Fruit fly (Drosophila melanogaster): ENCODE measurements around the gene Paics.

The Paics gene

DNA sequence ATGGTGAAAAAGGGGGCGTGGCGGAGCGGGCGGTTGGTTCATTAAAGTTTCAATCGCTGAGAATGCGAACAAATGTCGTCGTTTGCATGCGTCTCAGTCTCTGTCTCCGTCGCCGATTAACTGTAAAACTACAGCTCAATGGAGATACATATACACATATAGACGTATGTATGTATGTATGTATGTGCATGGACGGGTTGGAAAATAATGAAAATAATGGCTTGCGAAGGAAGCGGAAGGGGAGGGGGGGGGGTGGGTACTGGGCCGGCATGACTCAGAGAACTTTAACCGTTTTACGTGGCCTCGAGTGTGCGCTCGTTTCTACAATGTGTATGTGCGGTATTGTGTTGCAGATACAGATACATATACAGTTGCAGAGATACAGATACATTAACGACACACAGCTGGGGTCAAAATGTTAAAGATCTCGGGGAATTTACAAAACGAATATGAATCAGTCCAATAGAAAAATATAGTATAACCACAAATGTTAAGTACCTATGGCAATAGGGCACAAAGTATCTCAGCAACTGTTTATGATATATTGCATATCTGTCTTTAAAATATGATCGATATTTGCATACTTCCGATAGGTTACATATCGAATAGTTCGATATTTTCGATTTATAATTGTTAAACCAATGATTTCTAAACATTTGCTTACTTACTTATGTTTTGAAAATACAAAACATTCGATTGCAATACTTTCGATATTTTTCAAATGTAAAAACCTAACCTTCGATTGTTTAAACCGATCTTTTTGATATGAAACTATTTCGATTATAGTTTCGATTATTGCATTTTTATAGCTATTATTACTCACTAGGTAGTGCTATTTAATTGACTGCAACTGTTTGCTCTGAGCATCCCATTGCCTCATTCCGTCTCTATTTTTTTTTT, 35.9 kb downstream of the Paics start (continued):
- TF ChIP-seq CG11902 (GFP tag; optimal IDR thresholded peaks at IDR 0.05) (peak; percentile 9), Smox (GFP tag; optimal IDR thresholded peaks at IDR 0.05) (peak; percentile 10), fd85E (GFP tag; optimal IDR thresholded peaks at IDR 0.05) (no peak), CG6792 (GFP tag; optimal IDR thresholded peaks at IDR 0.05) (peak; percentile 33), lz (GFP tag; optimal IDR thresholded peaks at IDR 0.05) (peak; percentile 28), fkh (GFP tag; optimal IDR thresholded peaks at IDR 0.05) (no peak), CG10631 (GFP tag; optimal IDR thresholded peaks at IDR 0.05) (peak; percentile 62), Eip75B (GFP tag; optimal IDR thresholded peaks at IDR 0.05) (peak; percentile 60), Blimp-1 (GFP tag; optimal IDR thresholded peaks at IDR 0.05) (no peak), CG10669 (GFP tag; optimal IDR thresholded peaks at IDR 0.05) (peak; percentile 16), fd59A (GFP tag; optimal IDR thresholded peaks at IDR 0.05) (peak; percentile 37), CG6808 (GFP tag; optimal IDR thresholded peaks at IDR 0.05) (peak; percentile 68), Ets21C (GFP tag; optimal IDR thresholded peaks at IDR 0.05) (no peak), Lpt (GFP tag; optimal IDR thresholded peaks at IDR 0.05) (no peak), CG1621 (tag; optimal IDR thresholded peaks at IDR 0.05) (peak; percentile 8), CG3032 (tag; optimal IDR thresholded peaks at IDR 0.05) (peak; percentile 30), CG31627 (GFP tag; optimal IDR thresholded peaks at IDR 0.05) (no peak), CG7368 (GFP tag; optimal IDR thresholded peaks at IDR 0.05) (no peak), CG8632 (GFP tag; optimal IDR thresholded peaks at IDR 0.05) (peak; percentile 42)

DNA sequence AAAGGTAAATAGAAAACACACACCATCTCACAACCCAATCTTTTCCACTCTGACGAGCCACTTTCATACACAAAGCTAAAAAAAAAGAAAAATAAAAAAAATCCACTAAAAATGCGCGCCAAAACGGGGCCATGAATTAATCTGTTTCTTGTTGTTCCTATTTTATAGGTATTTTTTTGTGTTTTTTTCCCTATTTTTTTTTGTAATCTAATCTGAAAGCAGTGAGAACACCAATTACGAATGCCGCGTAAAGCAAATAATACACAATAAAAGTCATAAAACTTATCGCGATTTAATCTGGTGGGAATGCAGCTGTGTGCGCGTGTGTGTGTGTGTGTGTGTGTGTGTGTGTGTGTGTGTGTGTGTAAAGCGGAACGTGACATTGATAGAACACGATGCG, 37.1 kb downstream of the Paics start:
- no peak for TF ChIP-seq Met (GFP tag; optimal IDR thresholded peaks at IDR 0.05)
- peak; percentile 53; the same call in 1 of the 3 replicates for TF ChIP-seq eg (GFP tag; IDR thresholded peaks at IDR 0.05)
- TF ChIP-seq acj6 (GFP tag; optimal IDR thresholded peaks at IDR 0.05), result no peak
- TF ChIP-seq Eip93F (GFP tag; optimal IDR thresholded peaks at IDR 0.05), result peak; percentile 24
- no peak for TF ChIP-seq fd59A (GFP tag; optimal IDR thresholded peaks at IDR 0.05)
- TF ChIP-seq Lpt (GFP tag; optimal IDR thresholded peaks at IDR 0.05), result no peak
- TF ChIP-seq Sox14 (GFP tag; optimal IDR thresholded peaks at IDR 0.05), result peak; percentile 9
- no peak for TF ChIP-seq achi (GFP tag; optimal IDR thresholded peaks at IDR 0.05)
- peak; percentile 42; the same call in 2 of the 3 replicates for TF ChIP-seq CG8119 (GFP tag; IDR thresholded peaks at IDR 0.05)
- no peak for TF ChIP-seq CG11902 (GFP tag; optimal IDR thresholded peaks at IDR 0.05)
- no peak for TF ChIP-seq CG10631 (GFP tag; optimal IDR thresholded peaks at IDR 0.05)
- no peak for TF ChIP-seq CG15336 (GFP tag; IDR thresholded peaks at IDR 0.05)
- no peak for TF ChIP-seq CG3032 (tag; optimal IDR thresholded peaks at IDR 0.05)
- peak; percentile 83 for TF ChIP-seq fkh (GFP tag; optimal IDR thresholded peaks at IDR 0.05)
- TF ChIP-seq Gug (GFP tag; IDR thresholded peaks at IDR 0.05), result no peak
- TF ChIP-seq CG6808 (GFP tag; optimal IDR thresholded peaks at IDR 0.05), result no peak
- no peak for TF ChIP-seq CG8632 (GFP tag; optimal IDR thresholded peaks at IDR 0.05)
- peak; percentile 70 for TF ChIP-seq vri (GFP tag; optimal IDR thresholded peaks at IDR 0.05)
- TF ChIP-seq CG1621 (tag; optimal IDR thresholded peaks at IDR 0.05), result no peak
- TF ChIP-seq CG11294 (GFP tag; IDR thresholded peaks at IDR 0.05), result no peak
- peak; percentile 19 for TF ChIP-seq CG16779 (tag; optimal IDR thresholded peaks at IDR 0.05)
- TF ChIP-seq fd85E (GFP tag; optimal IDR thresholded peaks at IDR 0.05), result no peak
- TF ChIP-seq net (GFP tag; optimal IDR thresholded peaks at IDR 0.05), result no peak
- peak; percentile 29 for TF ChIP-seq CG6276 (GFP tag; optimal IDR thresholded peaks at IDR 0.05)
- no peak for TF ChIP-seq topi (GFP tag; optimal IDR thresholded peaks at IDR 0.05)
- TF ChIP-seq Eip78C (GFP tag), result peak; percentile 49
- no peak for TF ChIP-seq Eip75B (GFP tag; optimal IDR thresholded peaks at IDR 0.05)
- no peak for TF ChIP-seq Ets96B (tag; optimal IDR thresholded peaks at IDR 0.05)
- TF ChIP-seq CG6854 (GFP tag; optimal IDR thresholded peaks at IDR 0.05), result no peak
- TF ChIP-seq CG31627 (GFP tag; optimal IDR thresholded peaks at IDR 0.05), result no peak
- TF ChIP-seq lz (GFP tag; optimal IDR thresholded peaks at IDR 0.05), result no peak
- TF ChIP-seq CG6163 (GFP tag; IDR thresholded peaks at IDR 0.05), result peak; percentile 64
- TF ChIP-seq Hr4 (GFP tag; optimal IDR thresholded peaks at IDR 0.05), result no peak

All from whole organism, prepupa.